Worm (Caenorhabditis elegans) whole organism, L1 larva: ENCODE data around the gene rsu-1.

Experiments used
- aly-2 ChIP-seq: fragments of 150-350 bp; optimal IDR thresholded peaks from 2 replicates; lab custom pipeline; 2014; ENCODE audit warnings: missing biosample characterization, missing genetic modification characterization
- ama-1 ChIP-seq: fragments of 150-350 bp; optimal IDR thresholded peaks from 2 replicates; lab custom pipeline; 2014
- ces-1 ChIP-seq: fragments of 150-350 bp; optimal IDR thresholded peaks from 2 replicates; lab custom pipeline; 2014; ENCODE audit warnings: missing biosample characterization, missing genetic modification reagents, missing genetic modification characterization
- fkh-10 ChIP-seq: sonication (generic microtip); optimal IDR thresholded peaks from 2 replicates; lab custom pipeline; 2017; ENCODE audit warnings: missing biosample characterization, missing genetic modification reagents, missing genetic modification characterization
- mdl-1 ChIP-seq, 2 experiments: fragments of 150-350 bp; optimal IDR thresholded peaks; 2 replicates each; lab custom pipeline; 2014 to 2017; ENCODE audit warnings: missing biosample characterization in 2 of 2, missing genetic modification characterization in 2 of 2, inconsistent platforms in 1 of 2
- mef-2 ChIP-seq: fragments of 150-350 bp; optimal IDR thresholded peaks from 2 replicates; lab custom pipeline; 2014; ENCODE audit warnings: missing biosample characterization, missing genetic modification characterization
- nhr-28 ChIP-seq: fragments of 150-350 bp; optimal IDR thresholded peaks from 2 replicates; lab custom pipeline; 2014; ENCODE audit warnings: missing biosample characterization, missing genetic modification characterization
- nhr-77 ChIP-seq: fragments of 150-350 bp; optimal IDR thresholded peaks from 2 replicates; lab custom pipeline; 2014; ENCODE audit warnings: missing biosample characterization, missing genetic modification characterization
- pag-3 ChIP-seq: sonication (generic microtip); optimal IDR thresholded peaks from 2 replicates; lab custom pipeline; 2017; ENCODE audit warnings: missing genetic modification characterization, mild to moderate bottlenecking, missing compliant biosample characterization, antibody characterized with exemption, borderline replicate concordance; ENCODE audit not compliant: insufficient read depth
- ztf-11 ChIP-seq, 2 experiments: sonication (generic microtip); optimal IDR thresholded peaks; 2 replicates each; lab custom pipeline; 2016 to 2017; ENCODE audit warnings: missing genetic modification characterization in 2 of 2, missing biosample characterization in 1 of 2, missing compliant biosample characterization in 1 of 2

- no peak for TF ChIP-seq pag-3 (tag; lab: Kevin White, UChicago)
- no peak for TF ChIP-seq mef-2 (tag; lab: Kevin White, UChicago)
- peak; percentile 54 for TF ChIP-seq nhr-77 (tag; lab: Kevin White, UChicago)
- TF ChIP-seq ztf-11 (tag; optimal IDR thresholded peaks at IDR 0.05; lab: Kevin White, UChicago), result peak in 1 of 2 experiments; percentile 49
- TF ChIP-seq nhr-28 (tag; lab: Kevin White, UChicago), result no peak
- no peak for TF ChIP-seq ama-1 (lab: Kevin White, UChicago)
- TF ChIP-seq ces-1 (GFP tag; lab: Kevin White, UChicago), result no peak
- no peak for TF ChIP-seq aly-2 (tag; lab: Kevin White, UChicago)
- TF ChIP-seq fkh-10, result no peak
- peak in 1 of 2 experiments; percentile 48 for TF ChIP-seq mdl-1 (tag; optimal IDR thresholded peaks at IDR 0.05; lab: Kevin White, UChicago)
These were observed at the start of gene rsu-1 for ce11 chrIII:3471403-3472053.
